Worm (Caenorhabditis elegans) whole organism, late embryonic: ENCODE results near the gene ssp-34.

Experiments
- ceh-6 ChIP-seq: fragments of 200-800 bp; sonication (Bioruptor generic); optimal IDR thresholded peaks from 2 replicates; lab custom pipeline; 2018; ENCODE audit warnings: mild to moderate bottlenecking, missing genetic modification characterization, missing compliant biosample characterization
- elt-4 ChIP-seq: sonication (generic microtip); optimal IDR thresholded peaks from 2 replicates; lab custom pipeline; 2016; ENCODE audit warnings: missing genetic modification characterization, missing compliant biosample characterization
- lim-6 ChIP-seq: sonication (generic microtip); optimal IDR thresholded peaks from 2 replicates; lab custom pipeline; 2016; ENCODE audit warnings: missing genetic modification characterization, missing compliant biosample characterization
- mec-3 ChIP-seq: sonication (generic microtip); optimal IDR thresholded peaks from 2 replicates; lab custom pipeline; 2016; ENCODE audit warnings: borderline replicate concordance, missing genetic modification characterization, missing compliant biosample characterization
- nhr-11 ChIP-seq: fragments of 150-350 bp; optimal IDR thresholded peaks from 2 replicates; lab custom pipeline; 2014; ENCODE audit warnings: missing biosample characterization, missing genetic modification characterization
- pag-3 ChIP-seq: sonication (generic microtip); optimal IDR thresholded peaks from 2 replicates; lab custom pipeline; 2016; ENCODE audit warnings: missing compliant biosample characterization, missing genetic modification characterization, borderline replicate concordance
- pqm-1 ChIP-seq: sonication (generic microtip); optimal IDR thresholded peaks from 2 replicates; lab custom pipeline; 2016; ENCODE audit warnings: missing genetic modification characterization, missing compliant biosample characterization
- pros-1 ChIP-seq: fragments of 150-350 bp; optimal IDR thresholded peaks from 2 replicates; lab custom pipeline; 2014; ENCODE audit warnings: missing biosample characterization, missing genetic modification reagents, missing genetic modification characterization
- syd-9 ChIP-seq: sonication (generic microtip); optimal IDR thresholded peaks from 2 replicates; lab custom pipeline; 2016; ENCODE audit warnings: mild to moderate bottlenecking, missing genetic modification characterization, moderate library complexity, missing compliant biosample characterization
- unc-55 ChIP-seq: sonication (generic microtip); optimal IDR thresholded peaks from 2 replicates; lab custom pipeline; 2017; ENCODE audit warnings: missing biosample characterization, missing genetic modification reagents, missing genetic modification characterization

ssp-34 gene

ce11 chrIV:10690139-10690538, 48.3 kb downstream of the ssp-34 start, which contains the start of gene R102.8:
Gene R102.8, minus strand, starts transcription at chrIV:10690239.
- TF ChIP-seq syd-9 (no peak), pag-3 (tag; lab: Kevin White, UChicago) (no peak), unc-55 (GFP tag; lab: Kevin White, UChicago) (no peak), lim-6 (tag; lab: Kevin White, UChicago) (no peak), ceh-6 (GFP tag; lab: Kevin White, UChicago) (no peak), mec-3 (tag; lab: Kevin White, UChicago) (no peak), elt-4 (tag; lab: Kevin White, UChicago) (no peak)

- TF ChIP-seq pros-1 (tag; lab: Kevin White, UChicago) (no peak), pqm-1 (no peak), nhr-11 (tag; lab: Kevin White, UChicago) (no peak)
These were observed 49.3 kb downstream of the ssp-34 start, which contains the start of gene R102.3 for ce11 chrIV:10688972-10689567. Gene R102.3, plus strand, starts transcription at chrIV:10689517.
